Worm (Caenorhabditis elegans): ENCODE results near the gene F44G4.7.

The F44G4.7 gene

DNA sequence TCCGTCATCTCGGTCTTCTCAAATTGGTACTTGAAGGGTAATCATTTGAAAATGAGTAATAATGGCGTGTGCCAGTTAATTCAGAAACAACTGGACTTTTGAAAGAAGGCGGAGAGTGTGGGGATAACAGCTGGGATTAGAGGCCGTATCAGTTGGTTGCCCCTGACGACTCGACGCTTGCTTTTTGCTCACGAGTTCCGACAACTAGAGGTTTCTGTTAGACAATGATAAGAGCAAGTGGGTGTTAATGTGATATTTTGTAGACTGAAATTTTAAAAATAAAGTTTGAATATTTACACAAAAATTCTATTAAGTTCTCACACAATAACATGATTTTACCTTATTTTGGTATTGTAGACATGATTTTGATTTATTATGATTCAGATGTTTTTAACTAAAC is at the start of gene F44G4.7:
F44G4.7 (minus strand) TSS at position 101 of the 400 bp plus-strand sequence.
- no peak for TF ChIP-seq unc-62 (GFP tag; optimal IDR thresholded peaks at IDR 0.05)

DNA sequence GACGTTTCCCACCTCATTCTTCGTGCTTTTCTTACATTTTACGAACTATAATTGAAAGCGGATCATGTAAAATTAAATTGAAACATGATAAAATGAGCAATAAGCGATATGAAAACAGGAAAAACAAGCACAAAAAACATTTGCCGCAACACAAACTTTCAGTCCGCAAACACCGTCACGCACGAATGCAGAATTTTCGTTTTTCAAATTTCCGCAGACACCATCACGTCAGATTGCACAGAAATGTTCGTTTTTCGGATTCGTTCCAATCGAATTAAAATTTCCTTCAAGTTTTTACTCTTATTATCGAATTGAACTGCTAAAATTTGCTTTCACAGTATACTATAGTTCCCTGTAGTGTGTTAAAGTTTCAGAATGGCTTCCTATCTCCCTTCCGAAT is 49.6 kb upstream of the F44G4.7 start, which contains the start of gene chmp-7:
chmp-7 (plus strand) TSS at position 369 of the 400 bp plus-strand sequence.
- TF ChIP-seq unc-62 (GFP tag; optimal IDR thresholded peaks at IDR 0.05): no peak

DNA sequence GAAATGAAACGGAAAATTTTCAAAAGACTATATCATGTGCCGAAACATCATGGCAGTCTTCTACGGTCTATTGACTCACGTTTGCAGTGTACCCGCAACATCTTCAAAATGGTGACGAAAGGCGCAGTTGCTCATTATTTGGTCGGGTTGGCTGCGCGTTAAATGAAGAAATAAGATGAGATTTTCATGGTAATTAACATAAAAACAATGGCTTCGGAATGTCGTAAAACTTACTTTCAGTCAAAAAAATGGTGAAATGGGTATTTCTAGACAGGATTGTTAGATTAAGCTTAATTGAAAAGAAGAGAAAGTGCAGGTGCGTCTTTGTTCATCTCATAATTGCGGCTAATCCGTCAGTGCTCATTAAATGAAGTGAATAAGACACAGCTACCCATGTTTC is 48.6 kb upstream of the F44G4.7 start, which contains the start of gene T24B8.7:
T24B8.7 (minus strand) TSS at position 101 of the 400 bp plus-strand sequence.
- no peak for TF ChIP-seq unc-62 (GFP tag; optimal IDR thresholded peaks at IDR 0.05)

DNA sequence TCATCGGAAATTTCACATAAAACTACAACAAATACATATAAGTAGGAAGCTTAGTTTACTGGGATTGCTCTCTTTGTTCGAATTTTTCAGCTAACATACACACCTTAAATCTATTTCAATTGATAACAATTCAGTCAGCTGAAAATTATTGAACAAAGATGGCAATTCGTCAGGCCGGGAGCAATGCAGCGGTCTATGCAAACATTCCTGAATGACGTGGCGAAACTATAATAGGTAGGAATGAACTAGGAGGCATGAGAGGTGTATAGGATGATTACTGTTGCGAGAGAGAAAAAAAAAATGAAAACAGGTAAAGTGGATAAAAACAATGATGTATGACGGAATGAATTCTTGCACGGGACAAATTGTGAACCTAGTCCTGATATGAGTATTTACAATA is 37.1 kb upstream of the F44G4.7 start:
- no peak for TF ChIP-seq unc-62 (GFP tag; optimal IDR thresholded peaks at IDR 0.05)

DNA sequence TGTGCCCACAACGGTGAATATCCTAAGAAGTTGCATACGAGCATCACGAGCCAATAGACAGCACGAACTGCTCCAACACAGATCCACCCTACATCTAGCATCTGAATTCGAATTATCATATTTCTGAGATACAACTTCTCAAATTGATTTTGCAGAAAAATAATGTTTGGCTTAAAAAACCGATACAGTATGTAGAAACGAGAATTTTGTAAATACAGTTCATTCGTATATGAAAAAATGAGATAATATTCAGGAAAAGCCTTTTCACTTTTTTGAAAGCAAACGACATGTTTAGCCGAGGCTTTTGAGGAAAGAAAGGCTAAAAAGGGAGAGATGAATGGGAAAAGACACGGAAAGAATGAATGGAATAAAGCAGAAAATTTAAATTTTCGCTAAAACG is 36.3 kb upstream of the F44G4.7 start, which contains the start of gene F37B12.3:
F37B12.3 (minus strand) TSS at position 101 of the 400 bp plus-strand sequence.
- no peak for TF ChIP-seq unc-62 (GFP tag; optimal IDR thresholded peaks at IDR 0.05)

DNA sequence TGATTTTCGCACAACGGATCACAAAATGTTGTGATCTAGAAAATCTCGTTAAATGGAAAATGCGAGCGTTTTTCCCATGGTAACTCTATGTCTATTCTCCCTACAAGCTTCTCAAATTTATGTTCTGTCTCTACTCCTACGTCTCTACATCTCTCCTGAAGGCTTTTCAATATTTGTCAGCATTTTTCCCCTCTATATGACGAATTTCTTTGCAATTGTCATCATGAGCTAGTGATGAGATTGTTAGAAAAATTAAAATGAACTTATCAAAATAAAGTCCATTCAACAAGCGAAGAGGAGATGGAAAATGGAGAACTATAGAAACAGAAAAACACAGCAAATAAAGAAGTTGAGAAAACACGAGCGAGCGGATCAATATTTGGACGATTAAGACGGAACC is 33.8 kb upstream of the F44G4.7 start:
- no peak for TF ChIP-seq unc-62 (GFP tag; optimal IDR thresholded peaks at IDR 0.05)

DNA sequence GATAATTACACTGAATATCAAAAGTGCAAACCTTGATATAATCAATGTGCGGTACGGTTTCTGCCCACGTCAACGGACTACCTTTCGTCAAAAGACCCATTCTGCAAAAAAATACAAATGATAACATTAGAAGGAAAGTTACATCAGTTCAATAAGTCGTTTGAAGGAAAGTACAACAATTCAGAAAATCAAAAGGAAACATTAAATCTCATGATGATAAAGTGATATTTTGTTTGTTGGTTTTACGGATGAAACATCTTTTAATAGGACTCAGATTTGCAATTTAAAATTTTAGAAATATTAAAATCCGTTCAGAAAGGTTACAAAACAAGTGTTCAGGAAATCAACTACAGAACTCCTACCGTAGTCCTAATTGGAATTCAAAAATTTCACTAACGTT is 33.2 kb upstream of the F44G4.7 start, which contains the start of gene gcs-1:
gcs-1 (minus strand) TSS at position 101 of the 400 bp plus-strand sequence.
- no peak for TF ChIP-seq unc-62 (GFP tag; optimal IDR thresholded peaks at IDR 0.05)

DNA sequence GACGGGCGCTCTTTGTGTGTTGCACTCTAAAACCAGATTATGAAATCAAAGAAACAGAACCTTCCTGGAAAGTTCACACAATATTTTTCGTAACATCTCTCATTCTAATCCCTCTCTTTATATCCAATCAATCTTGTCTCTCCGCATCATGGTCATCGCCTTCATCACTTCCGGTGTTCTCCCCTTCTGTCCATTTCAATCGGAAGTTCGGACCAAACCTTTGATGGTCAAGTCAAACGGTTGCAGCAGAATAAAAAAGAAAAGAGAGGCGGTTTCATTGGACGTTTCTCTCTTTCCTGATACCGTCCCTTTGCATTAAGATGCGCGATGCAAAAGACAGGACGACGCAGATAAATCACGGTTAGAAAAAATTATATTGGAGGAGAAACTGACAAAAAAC is 28.1 kb upstream of the F44G4.7 start:
- TF ChIP-seq unc-62 (GFP tag; optimal IDR thresholded peaks at IDR 0.05): no peak

DNA sequence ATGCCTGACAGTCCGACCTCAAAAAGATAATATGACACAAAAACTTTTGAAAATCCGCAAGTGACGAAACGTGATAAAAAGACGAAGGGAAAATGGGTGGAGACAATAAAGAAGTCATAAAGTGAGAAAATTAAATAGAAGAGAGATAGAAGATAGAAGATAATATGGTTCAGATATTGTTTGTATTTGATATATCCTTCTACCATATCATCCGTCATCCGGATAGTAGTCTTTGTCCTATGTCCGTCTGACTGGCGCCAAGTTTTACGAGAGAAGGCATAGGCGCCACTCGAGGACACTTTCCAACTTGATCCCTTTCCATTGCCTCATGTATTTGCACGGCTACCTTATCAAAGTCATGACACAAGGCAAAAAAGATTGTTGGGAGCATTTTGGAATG is 26.9 kb upstream of the F44G4.7 start:
- TF ChIP-seq unc-62 (GFP tag; optimal IDR thresholded peaks at IDR 0.05): no peak

DNA sequence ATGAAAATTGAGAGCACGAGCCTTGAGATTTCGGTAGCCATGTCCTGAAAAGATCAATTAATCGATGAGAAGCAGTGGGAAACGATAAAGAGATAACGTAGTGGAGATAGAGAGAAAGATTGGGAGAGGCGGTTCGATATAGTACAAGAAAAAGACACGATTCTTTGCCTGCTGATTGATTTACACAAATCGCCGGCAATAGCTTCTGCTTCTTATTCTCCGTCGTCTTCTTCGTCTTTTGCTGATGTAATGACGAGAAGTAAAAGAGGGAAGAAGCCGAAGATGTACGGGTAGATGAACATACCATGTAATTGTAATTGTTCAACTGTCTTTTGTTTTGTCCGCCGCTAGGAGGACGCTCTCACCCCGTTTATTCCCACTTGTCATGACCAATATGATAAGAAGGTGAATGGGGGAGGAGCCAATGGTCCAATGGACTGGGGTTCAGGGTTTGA is 24.3 kb upstream of the F44G4.7 start, which contains the start of gene F37B12.1:
F37B12.1 (minus strand) TSS at position 51 of the 455 bp plus-strand sequence.
- TF ChIP-seq unc-62 (GFP tag; optimal IDR thresholded peaks at IDR 0.05): no peak

DNA sequence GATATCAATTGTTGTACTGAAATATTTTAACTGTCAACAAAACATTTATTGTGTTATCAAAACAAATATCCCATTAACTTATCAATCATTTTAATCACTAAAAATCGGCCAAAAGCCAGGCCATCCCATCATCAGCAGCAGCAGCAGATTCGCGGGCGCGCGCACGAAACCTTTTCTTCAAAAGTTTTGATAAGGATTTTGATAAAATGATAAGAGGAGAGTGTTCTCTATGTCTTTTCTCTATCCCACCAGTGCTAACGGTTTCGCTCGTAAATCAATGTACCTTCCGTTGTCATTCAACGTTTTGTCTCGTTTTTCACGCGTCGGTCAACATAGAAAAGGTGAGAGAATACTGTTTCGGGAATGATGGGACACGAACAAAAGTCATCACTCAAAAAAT is 23.1 kb upstream of the F44G4.7 start:
- no peak for TF ChIP-seq unc-62 (GFP tag; optimal IDR thresholded peaks at IDR 0.05)

DNA sequence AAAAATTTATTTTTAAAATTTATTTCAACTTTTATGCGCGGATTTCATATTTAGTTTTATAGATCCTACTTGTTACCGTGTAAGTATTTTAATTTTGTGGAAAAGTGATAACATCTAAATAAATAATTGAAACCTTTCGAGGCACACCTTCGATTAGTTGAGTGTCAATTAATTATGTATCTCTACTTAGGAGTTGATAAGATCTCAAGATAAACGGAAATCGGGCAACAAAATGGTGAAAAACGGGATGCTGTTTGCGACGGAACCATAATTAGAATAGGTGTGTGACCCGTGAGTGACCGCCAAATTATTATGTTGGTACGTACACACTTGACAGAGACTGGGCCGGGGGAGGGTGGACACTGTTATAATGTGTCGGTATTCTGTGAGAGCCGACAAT is 21.4 kb upstream of the F44G4.7 start:
- TF ChIP-seq unc-62 (GFP tag; optimal IDR thresholded peaks at IDR 0.05): no peak

DNA sequence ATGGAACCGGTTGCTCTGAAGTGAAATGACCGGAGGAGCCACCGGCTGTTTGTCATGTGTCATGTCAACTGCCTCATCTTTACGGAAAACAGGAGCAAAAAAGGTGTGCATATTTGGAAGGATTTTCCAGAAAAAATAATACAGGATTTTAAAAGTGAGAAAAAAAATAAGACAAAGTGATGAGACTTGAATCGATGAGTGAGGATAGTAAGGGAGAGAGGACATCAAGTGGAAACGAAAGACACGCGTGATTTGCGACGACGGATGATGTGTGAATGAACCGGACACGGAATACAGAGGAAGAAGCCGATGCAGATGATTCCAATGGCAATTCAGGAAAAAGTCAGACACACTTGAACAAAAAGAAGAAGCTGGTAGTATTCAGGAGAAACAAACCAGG is 19.3 kb upstream of the F44G4.7 start:
- no peak for TF ChIP-seq unc-62 (GFP tag; optimal IDR thresholded peaks at IDR 0.05)

DNA sequence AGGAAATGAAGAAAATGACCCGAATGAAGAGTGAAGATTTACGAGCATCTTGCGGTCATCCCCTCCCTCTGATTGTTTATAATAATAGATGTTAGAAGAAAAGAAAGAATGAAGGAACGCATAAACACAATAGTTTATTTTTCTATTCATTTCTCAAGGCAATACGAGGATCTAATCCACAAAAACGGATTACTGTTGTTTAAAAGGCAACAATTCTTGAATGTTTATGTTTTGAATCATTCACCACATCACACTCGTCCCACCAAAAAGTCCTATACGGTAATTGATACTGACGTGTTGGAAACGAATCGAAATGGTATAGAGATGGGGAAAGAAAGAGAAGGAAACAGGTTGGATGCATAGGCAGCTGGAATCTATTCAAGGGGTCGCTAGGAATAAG is 16.7 kb upstream of the F44G4.7 start:
- TF ChIP-seq unc-62 (GFP tag; optimal IDR thresholded peaks at IDR 0.05): no peak

DNA sequence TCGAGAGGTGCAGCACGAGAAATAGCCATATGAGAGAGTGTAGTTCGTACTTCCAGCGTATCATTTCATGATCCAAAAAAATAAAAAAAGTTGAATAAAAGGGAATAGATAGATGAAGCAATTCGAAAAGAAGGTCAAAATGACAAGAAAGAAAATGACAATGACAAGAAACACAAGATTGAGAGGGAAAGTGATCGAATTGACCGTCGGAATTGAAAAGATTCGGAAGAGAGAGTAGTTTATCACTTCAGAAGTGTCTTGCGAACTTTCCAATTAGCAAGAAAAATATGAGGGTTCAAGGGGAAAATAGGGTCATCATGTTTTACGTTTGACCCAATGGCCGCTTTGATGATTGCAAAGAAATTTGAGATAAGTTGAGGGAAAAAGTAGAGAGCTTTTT is 14.7 kb upstream of the F44G4.7 start, which contains the start of gene dep-1:
dep-1 (minus strand) TSS at position 95 of the 400 bp plus-strand sequence.
- TF ChIP-seq unc-62 (GFP tag; optimal IDR thresholded peaks at IDR 0.05): no peak

DNA sequence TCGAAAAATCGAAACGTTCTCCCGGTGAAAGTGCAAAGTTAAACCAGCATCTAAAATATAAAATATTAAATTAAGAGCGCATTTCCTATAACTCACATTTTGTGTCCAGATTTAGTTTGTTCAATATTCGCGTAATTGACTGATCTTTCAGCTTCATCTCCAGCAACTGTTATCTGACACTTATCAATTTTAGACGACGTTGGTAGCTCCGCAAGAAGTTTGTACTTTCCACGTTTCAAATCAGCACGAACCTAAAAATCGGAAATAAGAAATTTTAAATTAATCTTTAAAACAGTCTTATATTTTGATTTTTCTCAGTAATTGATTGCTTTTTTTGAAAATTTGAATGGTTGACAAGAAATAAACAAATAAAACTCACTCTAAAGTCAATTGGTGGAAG is 12.7 kb upstream of the F44G4.7 start:
- TF ChIP-seq unc-62 (GFP tag; optimal IDR thresholded peaks at IDR 0.05): no peak

DNA sequence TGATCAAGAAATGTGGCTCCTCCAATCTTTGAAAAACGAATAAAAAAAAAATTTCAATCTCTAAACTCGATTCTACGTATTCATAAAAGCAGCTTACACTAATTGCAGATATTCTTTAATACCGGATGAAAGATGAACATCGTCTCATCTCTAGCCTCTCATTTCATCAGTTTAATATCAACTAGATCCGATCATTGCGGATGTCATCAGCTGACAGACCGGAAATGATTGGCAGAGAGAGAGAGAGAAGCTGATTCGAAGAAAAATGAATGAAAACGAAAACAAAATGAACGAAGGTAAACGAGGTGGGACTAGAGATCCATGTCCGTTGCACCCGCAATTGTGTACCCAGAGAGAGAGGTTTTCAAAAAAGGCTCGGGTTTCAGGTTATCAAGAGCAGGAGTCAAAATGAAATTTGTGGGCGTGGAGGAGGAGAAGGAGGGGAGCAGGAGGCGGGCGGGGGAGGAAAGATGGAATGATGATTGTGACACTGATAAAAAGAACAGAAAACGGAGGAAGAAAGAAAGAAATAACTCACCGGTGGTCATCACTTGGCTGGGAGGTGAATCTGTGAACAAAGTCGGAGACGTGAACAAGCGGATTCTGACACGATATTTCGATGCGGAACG is 10.0 kb upstream of the F44G4.7 start:
- no peak for TF ChIP-seq unc-62 (GFP tag; optimal IDR thresholded peaks at IDR 0.05)
